Worm (Caenorhabditis elegans) whole organism, L4 larva: Measurements from ENCODE around the gene F02H6.7.
A peak's percentile ranks its signal among the peaks of the same experiment; 100 is the strongest.

ENCODE experiments used
- F26F4.8 ChIP-seq: fragments of 200-800 bp; sonication (Bioruptor generic); conservative IDR thresholded peaks from 2 replicates; pipeline ENCODE4 v1.3.6; 2022; ENCODE audit warnings: missing genetic modification characterization, missing compliant biosample characterization
- F37D6.2 ChIP-seq: sonication (generic microtip); optimal IDR thresholded peaks from 2 replicates; lab custom pipeline; 2016; ENCODE audit warnings: mild to moderate bottlenecking, missing genetic modification characterization, missing compliant biosample characterization
- Y48G9A.11 ChIP-seq: fragments of 200-800 bp; sonication (Bioruptor generic); IDR thresholded peaks from 2 replicates; pipeline ENCODE4 v1.3.6; 2022; ENCODE audit warnings: missing genetic modification reagents, missing genetic modification characterization, missing compliant biosample characterization
- aha-1 ChIP-seq: fragments of 150-350 bp; peaks from one replicate; lab custom pipeline; 2014; ENCODE audit warnings: missing biosample characterization, missing genetic modification characterization
- attf-4 ChIP-seq: sonication (generic microtip); optimal IDR thresholded peaks from 3 replicates; lab custom pipeline; 2017; ENCODE audit warnings: missing biosample characterization, missing genetic modification characterization
- ceh-20 ChIP-seq: fragments of 200-800 bp; sonication (Bioruptor generic); IDR thresholded peaks from 2 replicates; pipeline ENCODE4 v1.3.6; 2022; ENCODE audit warnings: missing genetic modification reagents, missing genetic modification characterization, missing compliant biosample characterization
- ceh-44 ChIP-seq: fragments of 200-800 bp; sonication (Bioruptor generic); IDR thresholded peaks from 2 replicates; pipeline ENCODE4 v1.3.6; 2022; ENCODE audit warnings: missing genetic modification reagents, missing genetic modification characterization, missing compliant biosample characterization
- ceh-62 ChIP-seq: sonication (generic microtip); optimal IDR thresholded peaks from 2 replicates; lab custom pipeline; 2017; ENCODE audit warnings: missing biosample characterization, missing genetic modification characterization
- ces-1 ChIP-seq: fragments of 150-350 bp; sonication (generic microtip); optimal IDR thresholded peaks from 4 replicates; lab custom pipeline; 2014; ENCODE audit warnings: missing biosample characterization, missing genetic modification reagents, missing genetic modification characterization
- ctbp-1 ChIP-seq: fragments of 200-800 bp; sonication (Bioruptor generic); IDR thresholded peaks from 2 replicates; pipeline ENCODE4 v1.3.6; 2022; ENCODE audit warnings: missing genetic modification reagents, missing genetic modification characterization, missing compliant biosample characterization
- daf-16 ChIP-seq, 3 experiments: sonication (generic microtip); optimal IDR thresholded peaks; 2 replicates each; lab custom pipeline; 2016 to 2017; ENCODE audit warnings: missing genetic modification characterization in 3 of 3, missing genetic modification reagents in 3 of 3, mild to moderate bottlenecking in 2 of 3, missing compliant biosample characterization in 2 of 3, missing biosample characterization in 1 of 3, moderate library complexity in 1 of 3
- daf-19 ChIP-seq: fragments of 200-800 bp; sonication (Bioruptor generic); conservative IDR thresholded peaks from 2 replicates; pipeline ENCODE4 v1.3.6; 2022; ENCODE audit warnings: missing genetic modification characterization, missing compliant biosample characterization
- dmd-9 ChIP-seq: fragments of 200-800 bp; sonication (Bioruptor generic); IDR thresholded peaks from 2 replicates; pipeline ENCODE4 v1.3.6; 2022; ENCODE audit warnings: missing genetic modification reagents, missing genetic modification characterization, missing compliant biosample characterization
- fkh-10 ChIP-seq: fragments of 150-350 bp; optimal IDR thresholded peaks from 2 replicates; lab custom pipeline; 2014; ENCODE audit warnings: missing biosample characterization, missing genetic modification reagents, missing genetic modification characterization
- hif-1 ChIP-seq, 2 experiments: sonication (generic microtip); optimal IDR thresholded peaks; 2 replicates each; lab custom pipeline; 2016 to 2017; ENCODE audit warnings: missing compliant biosample characterization in 2 of 2, missing genetic modification characterization in 2 of 2, missing genetic modification reagents in 2 of 2, missing genotype in 2 of 2, mild to moderate bottlenecking in 1 of 2
- hlh-30 ChIP-seq: sonication (generic microtip); optimal IDR thresholded peaks from 2 replicates; lab custom pipeline; 2017; ENCODE audit warnings: antibody characterized with exemption, mild to moderate bottlenecking, missing genetic modification characterization, missing compliant biosample characterization; ENCODE audit not compliant: insufficient read depth
- hmg-1.1 ChIP-seq: fragments of 200-800 bp; sonication (Bioruptor generic); IDR thresholded peaks from 2 replicates; pipeline ENCODE4 v1.3.6; 2022; ENCODE audit warnings: missing genetic modification reagents, missing genetic modification characterization, missing compliant biosample characterization
- jun-1 ChIP-seq: fragments of 150-350 bp; optimal IDR thresholded peaks from 2 replicates; lab custom pipeline; 2014; ENCODE audit warnings: missing biosample characterization, missing genetic modification reagents, missing genetic modification characterization
- lin-39 ChIP-seq: fragments of 150-350 bp; optimal IDR thresholded peaks from 2 replicates; lab custom pipeline; 2014; ENCODE audit warnings: missing biosample characterization, missing genetic modification reagents, missing genetic modification characterization
- lsy-2 ChIP-seq, 2 experiments: fragments of 150-350 bp in 1 of 2; sonication (generic microtip) in 1 of 2; optimal IDR thresholded peaks; 2 replicates each; lab custom pipeline; 2014 to 2017; ENCODE audit warnings: missing biosample characterization in 2 of 2, missing genetic modification characterization in 2 of 2
- madf-5 ChIP-seq, 2 experiments: fragments of 200-800 bp; sonication (Bioruptor generic); IDR thresholded peaks; 2 replicates each; pipeline ENCODE4 v1.3.6; 2022; ENCODE audit warnings: missing compliant biosample characterization in 2 of 2, missing genetic modification characterization in 2 of 2
- mdl-1 ChIP-seq, 2 experiments: fragments of 150-350 bp in 1 of 2; sonication (generic microtip) in 1 of 2; optimal IDR thresholded peaks; 2 replicates each; lab custom pipeline; 2014 to 2017; ENCODE audit warnings: missing biosample characterization in 2 of 2, missing genetic modification characterization in 2 of 2
- mep-1 ChIP-seq: fragments of 150-350 bp; sonication (generic microtip); optimal IDR thresholded peaks from 3 replicates; lab custom pipeline; 2014; ENCODE audit warnings: missing biosample characterization, missing genetic modification characterization
- nhr-11 ChIP-seq: fragments of 150-350 bp; optimal IDR thresholded peaks from 2 replicates; lab custom pipeline; 2014; ENCODE audit warnings: missing biosample characterization, missing genetic modification characterization
- nhr-111 ChIP-seq: fragments of 200-800 bp; sonication (Bioruptor generic); optimal IDR thresholded peaks from 2 replicates; lab custom pipeline; 2018; ENCODE audit warnings: mild to moderate bottlenecking, missing genetic modification characterization, missing compliant biosample characterization
- pha-4 ChIP-seq, 2 experiments: fragments of 150-350 bp in 1 of 2; fragments of 200-800 bp in 1 of 2; sonication (Bioruptor generic) in 1 of 2; IDR thresholded peaks in 1 of 2; optimal IDR thresholded peaks in 1 of 2; 2 replicates each; pipeline versions ENCODE4 v1.3.6 to Lab custom; 2014 to 2022; ENCODE audit warnings: missing genetic modification characterization in 2 of 2, missing genetic modification reagents in 2 of 2, missing biosample characterization in 1 of 2, missing compliant biosample characterization in 1 of 2
- pqm-1 ChIP-seq: sonication (generic microtip); optimal IDR thresholded peaks from 2 replicates; lab custom pipeline; 2017; ENCODE audit warnings: missing biosample characterization, missing genetic modification characterization
- rbr-2 ChIP-seq: sonication (generic microtip); optimal IDR thresholded peaks from 2 replicates; lab custom pipeline; 2016; ENCODE audit warnings: missing genotype, missing genetic modification characterization, missing compliant biosample characterization
- spr-1 ChIP-seq: sonication (generic microtip); optimal IDR thresholded peaks from 2 replicates; lab custom pipeline; 2016; ENCODE audit warnings: mild to moderate bottlenecking, missing genetic modification characterization, missing compliant biosample characterization
- tra-1 ChIP-seq: fragments of 200-800 bp; sonication (Bioruptor generic); IDR thresholded peaks from 2 replicates; pipeline ENCODE4 v1.3.6; 2022; ENCODE audit warnings: missing genetic modification reagents, missing genetic modification characterization, missing compliant biosample characterization
- unc-130 ChIP-seq: sonication (generic microtip); optimal IDR thresholded peaks from 2 replicates; lab custom pipeline; 2016; ENCODE audit warnings: missing genetic modification reagents, missing genetic modification characterization, missing compliant biosample characterization
- unc-62 ChIP-seq, 3 experiments: fragments of 150-350 bp in 1 of 3; sonication (generic microtip); optimal IDR thresholded peaks in 2 of 3; peaks in 1 of 3; 1 replicate in 1 of 3; 2 replicates in 2 of 3; lab custom pipeline; 2014 to 2017; ENCODE audit warnings: missing biosample characterization in 3 of 3, missing genetic modification characterization in 3 of 3, missing genetic modification reagents in 3 of 3, missing genotype in 1 of 3
- zip-11 ChIP-seq: fragments of 200-800 bp; sonication (Bioruptor generic); IDR thresholded peaks from 2 replicates; pipeline ENCODE4 v1.3.6; 2022; ENCODE audit warnings: missing genetic modification characterization, missing compliant biosample characterization
- ztf-11 ChIP-seq: fragments of 150-350 bp; optimal IDR thresholded peaks from 2 replicates; lab custom pipeline; 2014; ENCODE audit warnings: missing biosample characterization, missing genetic modification characterization

Gene F02H6.7

ce11 chrIV:14272561-14272960 is 44.6 kb upstream of the F02H6.7 start:
- peak; percentile 43 for TF ChIP-seq fkh-10 (GFP tag; lab: Kevin White, UChicago)
- TF ChIP-seq lsy-2 (tag; optimal IDR thresholded peaks at IDR 0.05; lab: Kevin White, UChicago), result peak; percentile 2 to 42
- no peak for TF ChIP-seq lin-39 (tag; lab: Kevin White, UChicago)
- no peak for TF ChIP-seq ces-1 (GFP tag; lab: Kevin White, UChicago)
- peak in 1 of 2 experiments; percentile 33 for TF ChIP-seq hif-1 (tag; optimal IDR thresholded peaks at IDR 0.05; lab: Kevin White, UChicago)
- TF ChIP-seq ctbp-1, result 0 out of 2 replicates have a peak, but pooled peaks have one; percentile 61
- peak; percentile 18; the same call in 1 of the 2 replicates for TF ChIP-seq pha-4 (GFP tag; IDR thresholded peaks at IDR 0.05; lab: Robert Waterston, UW)
- TF ChIP-seq pha-4 (tag; optimal IDR thresholded peaks at IDR 0.05; lab: Kevin White, UChicago), result no peak
- peak; percentile 96 for TF ChIP-seq aha-1 (tag; lab: Kevin White, UChicago)
- TF ChIP-seq mdl-1 (tag; optimal IDR thresholded peaks at IDR 0.05; lab: Kevin White, UChicago), result peak; percentile 49 to 92
- TF ChIP-seq hmg-1.1 (GFP tag; lab: Robert Waterston, UW), result peak; percentile 44; the same call in 1 of the 2 replicates
- peak; percentile 24 for TF ChIP-seq hlh-30 (tag; lab: Kevin White, UChicago)
- peak; percentile 54 for TF ChIP-seq mep-1 (tag; lab: Kevin White, UChicago)
- TF ChIP-seq unc-62 (GFP tag; optimal IDR thresholded peaks at IDR 0.05 in 1 of 2; lab: Kevin White, UChicago), result peak in 1 of 2 experiments; percentile 52
- TF ChIP-seq unc-62 (tag; optimal IDR thresholded peaks at IDR 0.05; lab: Kevin White, UChicago), result no peak
- TF ChIP-seq rbr-2 (tag; lab: Kevin White, UChicago), result peak; percentile 48
- TF ChIP-seq nhr-11, result peak; percentile 7
- TF ChIP-seq ztf-11 (tag; lab: Kevin White, UChicago), result no peak
- TF ChIP-seq F37D6.2, result peak; percentile 9
- no peak for TF ChIP-seq pqm-1 (tag; lab: Kevin White, UChicago)
- TF ChIP-seq spr-1, result no peak

DNA sequence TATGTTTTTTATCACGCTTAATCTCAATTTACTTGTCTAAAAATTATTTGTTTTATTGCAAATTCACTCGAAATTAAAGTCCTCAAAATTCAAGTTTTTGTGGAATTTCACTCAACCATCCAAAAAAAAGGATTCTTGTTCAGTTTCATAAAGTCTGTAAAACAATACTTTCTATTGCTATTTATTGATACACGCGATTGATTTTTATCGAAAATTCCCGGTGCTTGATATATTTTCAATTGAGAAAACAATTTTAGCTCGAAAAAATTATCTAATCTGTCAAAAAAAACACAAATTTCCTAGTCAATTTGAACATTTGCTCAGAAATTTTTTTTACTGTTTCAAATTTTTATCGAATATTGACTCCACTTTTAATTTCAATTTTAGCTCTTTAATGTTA is 42.0 kb upstream of the F02H6.7 start:
- no peak for TF ChIP-seq madf-5 (GFP tag; IDR thresholded peaks at IDR 0.05; lab: Robert Waterston, UW)
- TF ChIP-seq aha-1 (tag; lab: Kevin White, UChicago), result peak; percentile 94

ce11 chrIV:14268882-14269281 is 40.9 kb upstream of the F02H6.7 start:
- no peak for TF ChIP-seq zip-11
- TF ChIP-seq hlh-30 (tag; lab: Kevin White, UChicago), result no peak
- TF ChIP-seq hif-1 (tag; optimal IDR thresholded peaks at IDR 0.05; lab: Kevin White, UChicago), result no peak
- no peak for TF ChIP-seq daf-19 (GFP tag; lab: Robert Waterston, UW)
- no peak for TF ChIP-seq daf-16 (GFP tag; optimal IDR thresholded peaks at IDR 0.05; lab: Kevin White, UChicago)
- TF ChIP-seq daf-16 (tag; optimal IDR thresholded peaks at IDR 0.05; lab: Kevin White, UChicago), result no peak
- TF ChIP-seq, all 104 proteins: peak for 0

DNA sequence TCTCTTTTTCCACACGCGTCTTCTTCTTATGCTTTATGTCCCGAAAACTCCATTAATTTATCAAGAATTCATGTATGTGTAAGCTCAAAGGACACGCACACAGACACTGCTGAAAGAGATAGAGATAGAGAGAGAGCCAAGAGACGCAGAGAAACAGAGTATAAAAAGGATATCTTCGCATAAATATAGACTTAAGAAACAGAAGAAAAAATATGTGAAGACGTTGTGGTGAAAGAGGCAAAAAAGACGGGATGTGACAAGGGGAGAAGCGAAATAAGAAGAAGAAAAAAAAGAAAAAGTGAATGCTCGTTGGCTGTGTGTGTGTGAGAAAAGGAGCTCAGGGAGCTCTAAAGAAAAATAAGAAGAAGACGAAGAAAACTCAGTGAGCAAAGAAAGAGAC is 32.8 kb upstream of the F02H6.7 start:
- TF ChIP-seq jun-1 (tag; lab: Kevin White, UChicago), result no peak
- TF ChIP-seq rbr-2 (tag; lab: Kevin White, UChicago), result peak; percentile 65
- TF ChIP-seq ceh-20 (GFP tag; lab: Robert Waterston, UW), result no peak
- TF ChIP-seq hif-1 (tag; optimal IDR thresholded peaks at IDR 0.05; lab: Kevin White, UChicago), result peak in 1 of 2 experiments; percentile 50
- peak in 1 of 2 experiments; percentile 98 for TF ChIP-seq unc-62 (GFP tag; optimal IDR thresholded peaks at IDR 0.05 in 1 of 2; lab: Kevin White, UChicago)
- TF ChIP-seq unc-62 (tag; optimal IDR thresholded peaks at IDR 0.05; lab: Kevin White, UChicago), result no peak
- TF ChIP-seq hlh-30 (tag; lab: Kevin White, UChicago), result peak; percentile 19
- no peak for TF ChIP-seq nhr-111
- TF ChIP-seq hmg-1.1 (GFP tag; lab: Robert Waterston, UW), result peak; percentile 37
- no peak for TF ChIP-seq dmd-9
- peak; percentile 4 for TF ChIP-seq F37D6.2
- no peak for TF ChIP-seq ceh-62 (tag; lab: Kevin White, UChicago)
- TF ChIP-seq lsy-2 (tag; optimal IDR thresholded peaks at IDR 0.05; lab: Kevin White, UChicago), result peak in 1 of 2 experiments; percentile 70
- TF ChIP-seq ztf-11 (tag; lab: Kevin White, UChicago), result no peak
- TF ChIP-seq Y48G9A.11 (GFP tag; lab: Robert Waterston, UW), result no peak
- no peak for TF ChIP-seq ceh-44 (GFP tag; lab: Robert Waterston, UW)
- TF ChIP-seq mep-1 (tag; lab: Kevin White, UChicago), result peak; percentile 49
- TF ChIP-seq F26F4.8, result no peak
- TF ChIP-seq aha-1 (tag; lab: Kevin White, UChicago), result peak; percentile 87
- TF ChIP-seq attf-4 (tag; lab: Kevin White, UChicago), result no peak
- TF ChIP-seq tra-1 (GFP tag; lab: Robert Waterston, UW), result no peak
- peak in 1 of 2 experiments; percentile 40 for TF ChIP-seq mdl-1 (tag; optimal IDR thresholded peaks at IDR 0.05; lab: Kevin White, UChicago)
- TF ChIP-seq unc-130 (GFP tag; lab: Kevin White, UChicago), result no peak
- TF ChIP-seq fkh-10 (GFP tag; lab: Kevin White, UChicago), result peak; percentile 88
